Worm (Caenorhabditis elegans) whole organism, late embryonic: ENCODE measurements around the gene mdt-21.

Experiments
- C38D4.7 ChIP-seq: fragments of 200-800 bp; sonication (Bioruptor generic); optimal IDR thresholded peaks from 2 replicates; lab custom pipeline; 2018; ENCODE audit warnings: mild to moderate bottlenecking, missing genetic modification characterization, moderate library complexity, missing compliant biosample characterization
- F13H6.1 ChIP-seq: sonication (generic microtip); optimal IDR thresholded peaks from 2 replicates; lab custom pipeline; 2016; ENCODE audit warnings: missing genetic modification characterization, missing compliant biosample characterization
- T23F11.4 ChIP-seq: fragments of 200-800 bp; sonication (Bioruptor generic); optimal IDR thresholded peaks from 2 replicates; lab custom pipeline; 2018; ENCODE audit warnings: mild to moderate bottlenecking, missing genetic modification characterization, missing compliant biosample characterization
- Y22D7AL.16 ChIP-seq: sonication (generic microtip); optimal IDR thresholded peaks from 2 replicates; lab custom pipeline; 2016; ENCODE audit warnings: missing genetic modification characterization, missing compliant biosample characterization
- ceh-18 ChIP-seq: sonication (generic microtip); optimal IDR thresholded peaks from 2 replicates; lab custom pipeline; 2016; ENCODE audit warnings: missing genetic modification characterization, missing compliant biosample characterization
- ceh-19 ChIP-seq: fragments of 200-800 bp; sonication (Bioruptor generic); optimal IDR thresholded peaks from 2 replicates; lab custom pipeline; 2018; ENCODE audit warnings: mild to moderate bottlenecking, missing genetic modification characterization, missing compliant biosample characterization
- ceh-22 ChIP-seq: sonication (generic microtip); optimal IDR thresholded peaks from 2 replicates; lab custom pipeline; 2017; ENCODE audit warnings: missing biosample characterization, missing genetic modification characterization
- ceh-30 ChIP-seq: fragments of 150-350 bp; optimal IDR thresholded peaks from 2 replicates; lab custom pipeline; 2014; ENCODE audit warnings: missing biosample characterization, missing genetic modification characterization
- ceh-31 ChIP-seq: sonication (generic microtip); optimal IDR thresholded peaks from 2 replicates; lab custom pipeline; 2016; ENCODE audit warnings: missing genetic modification characterization, missing compliant biosample characterization
- ceh-34 ChIP-seq: sonication (generic microtip); optimal IDR thresholded peaks from 2 replicates; lab custom pipeline; 2016; ENCODE audit warnings: mild to moderate bottlenecking, missing genetic modification characterization, missing compliant biosample characterization
- ceh-48 ChIP-seq: sonication (generic microtip); optimal IDR thresholded peaks from 2 replicates; lab custom pipeline; 2016; ENCODE audit warnings: missing genetic modification characterization, inconsistent platforms, missing compliant biosample characterization
- ceh-6 ChIP-seq: fragments of 200-800 bp; sonication (Bioruptor generic); optimal IDR thresholded peaks from 2 replicates; lab custom pipeline; 2018; ENCODE audit warnings: mild to moderate bottlenecking, missing genetic modification characterization, missing compliant biosample characterization
- ceh-9 ChIP-seq: sonication (generic microtip); optimal IDR thresholded peaks from 2 replicates; lab custom pipeline; 2016; ENCODE audit warnings: mild to moderate bottlenecking, missing genetic modification characterization, inconsistent platforms, missing compliant biosample characterization
- dmd-4 ChIP-seq: sonication (generic microtip); optimal IDR thresholded peaks from 2 replicates; lab custom pipeline; 2016; ENCODE audit warnings: borderline replicate concordance, missing genetic modification characterization, missing compliant biosample characterization
- elt-2 ChIP-seq: sonication (generic microtip); optimal IDR thresholded peaks from 2 replicates; lab custom pipeline; 2016; ENCODE audit warnings: missing genetic modification reagents, missing genetic modification characterization, missing compliant biosample characterization
- eyg-1 ChIP-seq: sonication (generic microtip); optimal IDR thresholded peaks from 2 replicates; lab custom pipeline; 2016; ENCODE audit warnings: missing genotype, missing genetic modification characterization, missing compliant biosample characterization
- fax-1 ChIP-seq: sonication (generic microtip); optimal IDR thresholded peaks from 2 replicates; lab custom pipeline; 2016; ENCODE audit warnings: missing genotype, missing genetic modification characterization, missing compliant biosample characterization
- fkh-10 ChIP-seq: fragments of 150-350 bp; optimal IDR thresholded peaks from 2 replicates; lab custom pipeline; 2014; ENCODE audit warnings: missing biosample characterization, missing genetic modification reagents, missing genetic modification characterization
- gmeb-2 ChIP-seq: sonication (generic microtip); optimal IDR thresholded peaks from 2 replicates; lab custom pipeline; 2016; ENCODE audit warnings: missing genetic modification characterization, inconsistent platforms, missing compliant biosample characterization
- hlh-15 ChIP-seq: sonication (generic microtip); optimal IDR thresholded peaks from 2 replicates; lab custom pipeline; 2016; ENCODE audit warnings: missing genetic modification characterization, missing compliant biosample characterization
- hlh-30 ChIP-seq: sonication (generic microtip); optimal IDR thresholded peaks from 2 replicates; lab custom pipeline; 2017; ENCODE audit warnings: antibody characterized with exemption, missing genetic modification characterization, missing compliant biosample characterization; ENCODE audit not compliant: insufficient read depth
- hlh-6 ChIP-seq: sonication (generic microtip); optimal IDR thresholded peaks from 2 replicates; lab custom pipeline; 2016; ENCODE audit warnings: missing genotype, missing genetic modification characterization, missing compliant biosample characterization
- madf-2 ChIP-seq: sonication (generic microtip); optimal IDR thresholded peaks from 2 replicates; lab custom pipeline; 2017; ENCODE audit warnings: missing genetic modification characterization, missing compliant biosample characterization
- nhr-232 ChIP-seq: sonication (generic microtip); optimal IDR thresholded peaks from 2 replicates; lab custom pipeline; 2016; ENCODE audit warnings: missing genetic modification characterization, missing compliant biosample characterization
- npax-4 ChIP-seq: sonication (generic microtip); optimal IDR thresholded peaks from 2 replicates; lab custom pipeline; 2016; ENCODE audit warnings: missing genetic modification characterization, missing compliant biosample characterization
- odd-2 ChIP-seq: sonication (generic microtip); optimal IDR thresholded peaks from 2 replicates; lab custom pipeline; 2017; ENCODE audit warnings: antibody characterized with exemption, mild to moderate bottlenecking, missing genetic modification characterization, missing compliant biosample characterization
- pag-3 ChIP-seq: sonication (generic microtip); optimal IDR thresholded peaks from 2 replicates; lab custom pipeline; 2016; ENCODE audit warnings: missing compliant biosample characterization, missing genetic modification characterization, borderline replicate concordance
- pha-2 ChIP-seq: sonication (generic microtip); optimal IDR thresholded peaks from 2 replicates; lab custom pipeline; 2017; ENCODE audit warnings: mild to moderate bottlenecking, missing genetic modification characterization, missing compliant biosample characterization
- pha-4 ChIP-seq: fragments of 150-350 bp; optimal IDR thresholded peaks from 2 replicates; lab custom pipeline; 2018; ENCODE audit warnings: missing biosample characterization, missing genetic modification reagents, missing genetic modification characterization
- pqm-1 ChIP-seq: sonication (generic microtip); optimal IDR thresholded peaks from 2 replicates; lab custom pipeline; 2016; ENCODE audit warnings: missing genetic modification characterization, missing compliant biosample characterization
- ref-2 ChIP-seq: sonication (generic microtip); optimal IDR thresholded peaks from 2 replicates; lab custom pipeline; 2016; ENCODE audit warnings: missing genetic modification characterization, missing compliant biosample characterization
- rnt-1 ChIP-seq: sonication (generic microtip); optimal IDR thresholded peaks from 2 replicates; lab custom pipeline; 2016; ENCODE audit warnings: missing genetic modification characterization, missing compliant biosample characterization
- sdc-2 ChIP-seq: sonication (generic microtip); optimal IDR thresholded peaks from 2 replicates; lab custom pipeline; 2016; ENCODE audit warnings: missing genotype, missing genetic modification characterization, missing compliant biosample characterization
- sox-4 ChIP-seq: sonication (generic microtip); optimal IDR thresholded peaks from 2 replicates; lab custom pipeline; 2017; ENCODE audit warnings: mild to moderate bottlenecking, missing genetic modification characterization, inconsistent platforms, missing compliant biosample characterization
- tbx-7 ChIP-seq: sonication (generic microtip); optimal IDR thresholded peaks from 2 replicates; lab custom pipeline; 2016; ENCODE audit warnings: missing genotype, missing genetic modification characterization, missing compliant biosample characterization
- unc-42 ChIP-seq: sonication (generic microtip); optimal IDR thresholded peaks from 2 replicates; lab custom pipeline; 2016; ENCODE audit warnings: missing genotype, missing genetic modification characterization, missing compliant biosample characterization
- unc-55 ChIP-seq: sonication (generic microtip); optimal IDR thresholded peaks from 2 replicates; lab custom pipeline; 2017; ENCODE audit warnings: missing biosample characterization, missing genetic modification reagents, missing genetic modification characterization

mdt-21 gene

DNA sequence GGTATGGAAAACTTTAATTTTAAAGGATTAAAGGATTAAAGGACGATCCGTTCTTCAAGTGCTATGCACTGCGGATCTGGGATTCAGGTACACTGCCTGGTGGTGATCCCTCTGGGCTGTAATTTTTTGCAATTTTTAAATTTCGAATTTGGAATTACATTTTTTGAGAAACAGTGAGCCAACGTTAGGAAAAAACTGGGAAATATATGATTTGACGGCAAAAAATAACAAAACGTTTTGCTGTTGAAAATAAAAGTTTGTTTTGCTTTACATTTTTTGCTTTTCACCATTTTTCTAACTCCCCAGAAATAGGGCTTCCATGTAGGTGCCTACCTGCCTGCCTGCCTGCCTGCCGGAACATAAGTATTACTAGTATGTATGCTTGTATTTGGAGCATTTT is 30.0 kb downstream of the mdt-21 start, which contains the start of gene C18D11.10:
TSS of gene C18D11.10 (plus strand) at position 301 of the 400 bp plus-strand sequence.
- TF ChIP-seq fax-1 (tag; lab: Kevin White, UChicago) (no peak), sox-4 (tag; lab: Kevin White, UChicago) (no peak), pha-2 (tag; lab: Kevin White, UChicago) (no peak), ceh-19 (GFP tag; lab: Kevin White, UChicago) (no peak), pha-4 (tag; lab: Kevin White, UChicago) (no peak)

DNA sequence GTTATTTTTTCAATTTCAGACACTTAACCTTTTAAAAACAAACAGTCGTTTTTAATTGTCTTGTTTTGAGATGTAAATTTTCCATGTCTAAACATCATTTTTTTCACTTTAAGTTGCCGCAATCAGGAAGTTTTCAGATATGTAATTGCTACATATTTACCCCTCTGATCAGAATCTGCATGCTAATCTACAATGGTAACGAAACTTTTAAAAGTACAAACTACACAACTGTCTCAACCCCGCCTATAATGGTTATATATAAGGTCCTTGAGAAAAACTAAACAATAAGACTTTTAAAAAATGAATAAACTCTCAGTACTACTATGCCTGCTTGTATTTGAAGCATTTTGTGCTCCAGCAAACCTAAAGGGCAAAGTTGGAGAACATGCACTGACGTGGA is 31.4 kb downstream of the mdt-21 start, which contains the start of gene C18D11.9:
TSS of gene C18D11.9 (plus strand) at position 301 of the 400 bp plus-strand sequence.
- no peak for TF ChIP-seq ceh-22 (tag; lab: Kevin White, UChicago)
- TF ChIP-seq Y22D7AL.16 (tag; lab: Kevin White, UChicago): no peak
- no peak for TF ChIP-seq nhr-232 (tag; lab: Kevin White, UChicago)
- TF ChIP-seq pqm-1 (tag; lab: Kevin White, UChicago): no peak
- TF ChIP-seq F13H6.1 (tag; lab: Kevin White, UChicago): no peak
- no peak for TF ChIP-seq hlh-15 (tag; lab: Kevin White, UChicago)
- TF ChIP-seq hlh-6 (tag; lab: Kevin White, UChicago): no peak
- TF ChIP-seq ceh-6 (GFP tag; lab: Kevin White, UChicago): no peak
- no peak for TF ChIP-seq madf-2 (tag; lab: Kevin White, UChicago)
- no peak for TF ChIP-seq tbx-7 (tag; lab: Kevin White, UChicago)
- no peak for TF ChIP-seq unc-55 (GFP tag; lab: Kevin White, UChicago)
- no peak for TF ChIP-seq elt-2
- TF ChIP-seq ceh-48: no peak

DNA sequence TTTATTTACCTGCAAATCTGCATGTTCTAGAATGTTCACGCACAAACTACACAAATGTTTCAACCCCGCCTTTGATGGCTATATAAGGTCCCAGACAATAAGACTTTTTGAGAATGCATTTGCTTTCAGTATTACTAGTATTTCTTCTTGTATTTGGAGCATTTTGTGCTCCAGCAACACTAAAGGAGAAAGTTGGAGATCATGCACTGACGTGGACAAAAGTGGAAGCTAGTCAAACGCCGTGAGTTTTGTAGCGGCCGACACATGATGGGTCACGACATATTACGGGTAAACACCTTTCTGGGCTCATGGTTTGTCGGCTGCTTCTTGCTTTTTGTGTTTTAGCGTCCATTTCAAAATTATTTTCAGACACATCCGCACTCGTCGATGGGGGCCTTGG is 33.0 kb downstream of the mdt-21 start, which contains the start of gene C18D11.6:
TSS of gene C18D11.6 (plus strand) at position 110 of the 400 bp plus-strand sequence.
- TF ChIP-seq ceh-9 (tag; lab: Kevin White, UChicago): no peak
- TF ChIP-seq rnt-1: no peak
- TF ChIP-seq ceh-18 (tag; lab: Kevin White, UChicago): no peak
- TF ChIP-seq ceh-34 (tag; lab: Kevin White, UChicago): no peak
- TF ChIP-seq sdc-2 (tag; lab: Kevin White, UChicago): no peak
- TF ChIP-seq npax-4 (tag; lab: Kevin White, UChicago): no peak
- no peak for TF ChIP-seq sox-4 (tag; lab: Kevin White, UChicago)
- no peak for TF ChIP-seq Y22D7AL.16 (tag; lab: Kevin White, UChicago)
- TF ChIP-seq odd-2 (tag; lab: Kevin White, UChicago): no peak
- TF ChIP-seq unc-42 (tag; lab: Kevin White, UChicago): no peak
- TF ChIP-seq pha-2 (tag; lab: Kevin White, UChicago): no peak
- TF ChIP-seq pag-3 (tag; lab: Kevin White, UChicago): no peak
- TF ChIP-seq fkh-10 (GFP tag; lab: Kevin White, UChicago): no peak
- no peak for TF ChIP-seq C38D4.7 (GFP tag; lab: Kevin White, UChicago)
- no peak for TF ChIP-seq ceh-31 (tag; lab: Kevin White, UChicago)

DNA sequence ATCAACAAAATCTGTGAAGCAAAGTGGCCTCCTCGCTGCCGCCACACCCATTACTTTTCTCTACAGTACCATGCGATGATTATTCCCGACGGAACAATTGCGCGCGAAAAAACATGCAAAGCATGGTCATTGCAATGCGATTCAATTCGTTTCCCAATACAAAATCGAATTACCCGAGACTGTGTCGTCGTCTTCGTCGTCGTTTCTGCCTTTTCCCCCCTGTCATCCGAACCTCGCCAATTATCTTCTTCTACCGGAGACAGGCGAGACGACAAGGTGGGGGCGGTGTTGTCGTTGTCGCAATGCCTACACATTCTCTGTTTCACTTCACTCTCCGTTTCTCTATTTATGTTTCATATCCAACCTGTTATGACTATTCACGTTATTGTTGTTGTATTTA is 34.4 kb downstream of the mdt-21 start:
- TF ChIP-seq F13H6.1 (tag; lab: Kevin White, UChicago) (no peak), T23F11.4 (GFP tag; lab: Kevin White, UChicago) (no peak), unc-42 (tag; lab: Kevin White, UChicago) (no peak), hlh-30 (tag; lab: Kevin White, UChicago) (no peak), ref-2 (tag; lab: Kevin White, UChicago) (peak; percentile 30), ceh-31 (tag; lab: Kevin White, UChicago) (peak; percentile 63), tbx-7 (tag; lab: Kevin White, UChicago) (no peak), dmd-4 (tag; lab: Kevin White, UChicago) (no peak), ceh-30 (tag; lab: Kevin White, UChicago) (no peak), eyg-1 (tag; lab: Kevin White, UChicago) (no peak), hlh-6 (tag; lab: Kevin White, UChicago) (peak; percentile 9), pha-4 (tag; lab: Kevin White, UChicago) (no peak), gmeb-2 (tag; lab: Kevin White, UChicago) (no peak)
